Fruit fly (Drosophila melanogaster) whole organism, adult: ENCODE data around the gene Blos2.

ENCODE experiments used
- CG11617 ChIP-seq: fragments of 200-800 bp; sonication (Bioruptor generic); optimal IDR thresholded peaks from 2 replicates; lab custom pipeline; 2017; ENCODE audit warnings: mild to moderate bottlenecking, missing biosample characterization, missing genetic modification reagents, missing genetic modification characterization
- CG12768 ChIP-seq: fragments of 200-800 bp; sonication (Bioruptor generic); optimal IDR thresholded peaks from 2 replicates; lab custom pipeline; 2017; ENCODE audit warnings: missing biosample characterization, missing genetic modification characterization, mild to moderate bottlenecking, moderate library complexity, missing genetic modification reagents
- CG14711 ChIP-seq: fragments of 200-800 bp; sonication (Bioruptor generic); optimal IDR thresholded peaks from 2 replicates; lab custom pipeline; 2018; ENCODE audit warnings: missing biosample characterization, mild to moderate bottlenecking, missing genetic modification characterization, moderate library complexity
- CG1620 ChIP-seq: fragments of 200-800 bp; sonication (Bioruptor generic); optimal IDR thresholded peaks from 2 replicates; lab custom pipeline; 2016; ENCODE audit warnings: missing biosample characterization, missing genetic modification characterization
- CG33017 ChIP-seq: fragments of 200-800 bp; sonication (Bioruptor generic); optimal IDR thresholded peaks from 2 replicates; lab custom pipeline; 2018; ENCODE audit warnings: missing biosample characterization, mild to moderate bottlenecking, missing genetic modification characterization, moderate library complexity
- CG5204 ChIP-seq: fragments of 200-800 bp; sonication (Bioruptor generic); optimal IDR thresholded peaks from 2 replicates; lab custom pipeline; 2016; ENCODE audit warnings: missing biosample characterization, missing genetic modification characterization
- CG7045 ChIP-seq: fragments of 200-800 bp; sonication (Bioruptor generic); optimal IDR thresholded peaks from 2 replicates; lab custom pipeline; 2017; ENCODE audit warnings: missing biosample characterization, mild to moderate bottlenecking, missing genetic modification characterization
- CG7101 ChIP-seq: fragments of 200-800 bp; sonication (Bioruptor generic); optimal IDR thresholded peaks from 2 replicates; lab custom pipeline; 2018; ENCODE audit warnings: missing biosample characterization, mild to moderate bottlenecking, missing genetic modification characterization, moderate library complexity
- Clk ChIP-seq: fragments of 200-800 bp; sonication (Bioruptor generic); optimal IDR thresholded peaks from 2 replicates; lab custom pipeline; 2017; ENCODE audit warnings: missing biosample characterization, missing genetic modification characterization
- Crg-1 ChIP-seq: fragments of 200-800 bp; sonication (Bioruptor generic); optimal IDR thresholded peaks from 2 replicates; lab custom pipeline; 2016; ENCODE audit warnings: missing biosample characterization, missing genetic modification characterization
- Hr96 ChIP-seq: fragments of 200-800 bp; sonication (Bioruptor generic); optimal IDR thresholded peaks from 2 replicates; lab custom pipeline; 2016; ENCODE audit warnings: missing biosample characterization, missing genetic modification characterization
- Mnt ChIP-seq: fragments of 200-800 bp; sonication (Bioruptor generic); optimal IDR thresholded peaks from 2 replicates; lab custom pipeline; 2016; ENCODE audit warnings: missing biosample characterization, mild to moderate bottlenecking, missing genetic modification characterization
- bab1 ChIP-seq: fragments of 200-800 bp; sonication (Bioruptor generic); optimal IDR thresholded peaks from 3 replicates; lab custom pipeline; 2019; ENCODE audit warnings: missing biosample characterization, mild to moderate bottlenecking, missing genetic modification characterization, moderate library complexity
- cic ChIP-seq: fragments of 200-800 bp; sonication (Bioruptor generic); optimal IDR thresholded peaks from 2 replicates; lab custom pipeline; 2017; ENCODE audit warnings: missing biosample characterization, mild to moderate bottlenecking, missing genetic modification characterization, moderate library complexity
- cnc ChIP-seq, 2 experiments: fragments of >200 bp; optimal IDR thresholded peaks; 2 replicates each; lab custom pipeline; 2017
- kay ChIP-seq: fragments of 200-800 bp; sonication (Bioruptor generic); peaks from one replicate; lab custom pipeline; 2016; ENCODE audit warnings: missing biosample characterization, missing genetic modification characterization, borderline replicate concordance
- ovo ChIP-seq: fragments of 200-800 bp; sonication (Bioruptor generic); optimal IDR thresholded peaks from 2 replicates; lab custom pipeline; 2016; ENCODE audit warnings: missing biosample characterization, missing genetic modification characterization
- pad ChIP-seq: fragments of 200-800 bp; sonication (Bioruptor generic); optimal IDR thresholded peaks from 3 replicates; lab custom pipeline; 2017; ENCODE audit warnings: missing biosample characterization, missing genetic modification characterization, mild to moderate bottlenecking, moderate library complexity, missing genetic modification reagents
- tj ChIP-seq: fragments of 200-800 bp; sonication (Bioruptor generic); optimal IDR thresholded peaks from 3 replicates; lab custom pipeline; 2017; ENCODE audit warnings: missing biosample characterization, mild to moderate bottlenecking, missing genetic modification characterization, moderate library complexity
- toe ChIP-seq: fragments of 200-800 bp; sonication (Bioruptor generic); optimal IDR thresholded peaks from 2 replicates; lab custom pipeline; 2016; ENCODE audit warnings: missing biosample characterization, missing genetic modification characterization

Gene Blos2

dm6 chr3L:11074043-11074853 lies 12.9 kb downstream of the Blos2 start, which contains the start of the genes Pfdn2 and Noc1:
Gene Pfdn2, minus strand, starts transcription at chr3L:11074388.
Gene Noc1, plus strand, starts transcription at chr3L:11074769.
- TF ChIP-seq Clk (GFP tag; lab: Kevin White, UChicago) (no peak), CG11617 (GFP tag; lab: Kevin White, UChicago) (peak; percentile 52), ovo (GFP tag; lab: Kevin White, UChicago) (peak; percentile 43), Hr96 (GFP tag; lab: Kevin White, UChicago) (no peak), CG1620 (GFP tag; lab: Kevin White, UChicago) (no peak), CG33017 (tag; lab: Kevin White, UChicago) (peak; percentile 39), bab1 (GFP tag; lab: Kevin White, UChicago) (peak; percentile 35), CG7101 (tag; lab: Kevin White, UChicago) (peak; percentile 66), Crg-1 (no peak), tj (no peak), Mnt (GFP tag; lab: Kevin White, UChicago) (peak; percentile 92), cic (GFP tag; lab: Kevin White, UChicago) (no peak), CG5204 (no peak), kay (no peak), CG14711 (tag; lab: Kevin White, UChicago) (peak; percentile 34)

- TF ChIP-seq cic (GFP tag; lab: Kevin White, UChicago) (peak; percentile 77), tj (peak; percentile 48), CG7101 (tag; lab: Kevin White, UChicago) (no peak), kay (peak; percentile 96), CG11617 (GFP tag; lab: Kevin White, UChicago) (no peak)
Observed at dm6 chr3L:11083605-11084004, 22.2 kb downstream of the Blos2 start.

- TF ChIP-seq Clk (GFP tag; lab: Kevin White, UChicago) (peak; percentile 88), Hr96 (GFP tag; lab: Kevin White, UChicago) (no peak), CG14711 (tag; lab: Kevin White, UChicago) (peak; percentile 93), CG7101 (tag; lab: Kevin White, UChicago) (peak; percentile 94), Mnt (GFP tag; lab: Kevin White, UChicago) (peak; percentile 65), ovo (GFP tag; lab: Kevin White, UChicago) (no peak), cic (GFP tag; lab: Kevin White, UChicago) (peak; percentile 82), CG7045 (GFP tag; lab: Kevin White, UChicago) (peak; percentile 94), CG12768 (GFP tag; lab: Kevin White, UChicago) (peak; percentile 97), CG1620 (GFP tag; lab: Kevin White, UChicago) (peak; percentile 93), CG5204 (no peak), CG33017 (tag; lab: Kevin White, UChicago) (peak; percentile 96), bab1 (GFP tag; lab: Kevin White, UChicago) (peak; percentile 96), Crg-1 (peak; percentile 93), CG11617 (GFP tag; lab: Kevin White, UChicago) (peak; percentile 95), toe (GFP tag; lab: Kevin White, UChicago) (no peak), tj (peak; percentile 79), kay (peak; percentile 86), cnc (optimal IDR thresholded peaks at IDR 0.05; lab: Kevin White, UChicago) (no peak), pad (GFP tag; lab: Kevin White, UChicago) (peak; percentile 85)
Observed at dm6 chr3L:11084557-11085231, 23.3 kb downstream of the Blos2 start.

- TF ChIP-seq CG14711 (tag; lab: Kevin White, UChicago), result peak; percentile 7
- no peak for TF ChIP-seq ovo (GFP tag; lab: Kevin White, UChicago)
- TF ChIP-seq CG7045 (GFP tag; lab: Kevin White, UChicago), result no peak
- TF ChIP-seq Mnt (GFP tag; lab: Kevin White, UChicago), result peak; percentile 73
- peak; percentile 26 for TF ChIP-seq cic (GFP tag; lab: Kevin White, UChicago)
Observed at dm6 chr3L:11085810-11086209, 24.4 kb downstream of the Blos2 start.

dm6 chr3L:11089805-11090440 lies 28.6 kb downstream of the Blos2 start:
- TF ChIP-seq tj (peak; percentile 63), Hr96 (GFP tag; lab: Kevin White, UChicago) (no peak), pad (GFP tag; lab: Kevin White, UChicago) (peak; percentile 15), CG11617 (GFP tag; lab: Kevin White, UChicago) (peak; percentile 77), CG33017 (tag; lab: Kevin White, UChicago) (peak; percentile 48), Mnt (GFP tag; lab: Kevin White, UChicago) (no peak), CG7101 (tag; lab: Kevin White, UChicago) (peak; percentile 47), cnc (optimal IDR thresholded peaks at IDR 0.05; lab: Kevin White, UChicago) (no peak), CG12768 (GFP tag; lab: Kevin White, UChicago) (no peak), CG1620 (GFP tag; lab: Kevin White, UChicago) (no peak), kay (peak; percentile 86), CG14711 (tag; lab: Kevin White, UChicago) (peak; percentile 29), CG7045 (GFP tag; lab: Kevin White, UChicago) (peak; percentile 39), toe (GFP tag; lab: Kevin White, UChicago) (no peak), Crg-1 (no peak), Clk (GFP tag; lab: Kevin White, UChicago) (no peak), cic (GFP tag; lab: Kevin White, UChicago) (no peak), CG5204 (peak; percentile 50), bab1 (GFP tag; lab: Kevin White, UChicago) (peak; percentile 59), ovo (GFP tag; lab: Kevin White, UChicago) (no peak)
